Worm (Caenorhabditis elegans) whole organism, L1 larva: ENCODE data around the gene srw-1.
A peak's percentile ranks its signal among the peaks of the same experiment; 100 is the strongest.

Experiments
- C34B4.2 ChIP-seq: sonication (generic microtip); optimal IDR thresholded peaks from 2 replicates; lab custom pipeline; 2017; ENCODE audit warnings: mild to moderate bottlenecking, missing genetic modification characterization, missing compliant biosample characterization
- F16B12.6 ChIP-seq: fragments of 150-350 bp; optimal IDR thresholded peaks from 2 replicates; lab custom pipeline; 2014; ENCODE audit warnings: missing biosample characterization, missing genetic modification characterization
- Y116A8C.19 ChIP-seq: sonication (generic microtip); optimal IDR thresholded peaks from 2 replicates; lab custom pipeline; 2016; ENCODE audit warnings: missing compliant biosample characterization, missing genetic modification characterization, borderline replicate concordance
- aha-1 ChIP-seq: fragments of 150-350 bp; optimal IDR thresholded peaks from 2 replicates; lab custom pipeline; 2014; ENCODE audit warnings: missing biosample characterization, missing genetic modification characterization
- alr-1 ChIP-seq: fragments of 200-800 bp; sonication (Bioruptor generic); optimal IDR thresholded peaks from 2 replicates; lab custom pipeline; 2018; ENCODE audit warnings: borderline replicate concordance, mild to moderate bottlenecking, missing genetic modification characterization, missing compliant biosample characterization
- aly-2 ChIP-seq: fragments of 150-350 bp; optimal IDR thresholded peaks from 2 replicates; lab custom pipeline; 2014; ENCODE audit warnings: missing biosample characterization, missing genetic modification characterization
- ama-1 ChIP-seq: fragments of 150-350 bp; optimal IDR thresholded peaks from 2 replicates; lab custom pipeline; 2014
- blmp-1 ChIP-seq: fragments of 150-350 bp; optimal IDR thresholded peaks from 2 replicates; lab custom pipeline; 2014; ENCODE audit warnings: missing biosample characterization, missing genetic modification characterization
- ceh-63 ChIP-seq: fragments of 200-800 bp; sonication (Bioruptor generic); optimal IDR thresholded peaks from 2 replicates; lab custom pipeline; 2018; ENCODE audit warnings: mild to moderate bottlenecking, missing genetic modification characterization, missing compliant biosample characterization
- ceh-82 ChIP-seq, 3 experiments: fragments of 150-350 bp in 1 of 3; sonication (generic microtip) in 2 of 3; optimal IDR thresholded peaks; 2 replicates each; lab custom pipeline; 2014 to 2017; ENCODE audit warnings: missing biosample characterization in 3 of 3, missing genetic modification characterization in 3 of 3
- dpl-1 ChIP-seq, 3 experiments: fragments of 150-350 bp in 2 of 3; sonication (generic microtip) in 1 of 3; optimal IDR thresholded peaks; 2 replicates each; lab custom pipeline; 2014 to 2017; ENCODE audit warnings: missing biosample characterization in 3 of 3, missing genetic modification characterization in 3 of 3, missing genetic modification reagents in 3 of 3
- dsc-1 ChIP-seq: sonication (generic microtip); optimal IDR thresholded peaks from 2 replicates; lab custom pipeline; 2016; ENCODE audit warnings: mild to moderate bottlenecking, missing genetic modification characterization, missing compliant biosample characterization
- efl-3 ChIP-seq: fragments of 200-800 bp; sonication (Bioruptor generic); optimal IDR thresholded peaks from 2 replicates; lab custom pipeline; 2018; ENCODE audit warnings: mild to moderate bottlenecking, missing genetic modification characterization, missing compliant biosample characterization
- egl-13 ChIP-seq: sonication (generic microtip); optimal IDR thresholded peaks from 2 replicates; lab custom pipeline; 2016; ENCODE audit warnings: missing genotype, missing genetic modification reagents, missing genetic modification characterization, missing compliant biosample characterization
- elt-3 ChIP-seq, 6 experiments: fragments of 150-350 bp in 1 of 6; sonication (generic microtip); optimal IDR thresholded peaks; 2 replicates each; lab custom pipeline; 2017 to 2018; ENCODE audit warnings: missing biosample characterization in 6 of 6, missing genetic modification characterization in 6 of 6, inconsistent platforms in 1 of 6
- fkh-4 ChIP-seq: sonication (generic microtip); optimal IDR thresholded peaks from 2 replicates; lab custom pipeline; 2016; ENCODE audit warnings: missing compliant biosample characterization, missing genetic modification characterization, borderline replicate concordance
- fos-1 ChIP-seq: fragments of 150-350 bp; optimal IDR thresholded peaks from 2 replicates; lab custom pipeline; 2014; ENCODE audit warnings: missing biosample characterization, missing genetic modification characterization
- grh-1 ChIP-seq: fragments of 200-800 bp; sonication (Bioruptor generic); IDR thresholded peaks from 2 replicates; pipeline ENCODE4 v1.3.6; 2022; ENCODE audit warnings: missing genetic modification reagents, missing genetic modification characterization, missing compliant biosample characterization
- hlh-17 ChIP-seq: fragments of 200-800 bp; sonication (Bioruptor generic); optimal IDR thresholded peaks from 2 replicates; lab custom pipeline; 2018; ENCODE audit warnings: missing genetic modification characterization, mild to moderate bottlenecking, missing compliant biosample characterization, moderate library complexity, borderline replicate concordance
- hlh-4 ChIP-seq: sonication (generic microtip); optimal IDR thresholded peaks from 2 replicates; lab custom pipeline; 2016; ENCODE audit warnings: mild to moderate bottlenecking, missing genetic modification characterization, missing compliant biosample characterization
- irx-1 ChIP-seq: sonication (generic microtip); optimal IDR thresholded peaks from 2 replicates; lab custom pipeline; 2016; ENCODE audit warnings: missing genetic modification characterization, missing compliant biosample characterization
- isw-1 ChIP-seq: fragments of 200-800 bp; sonication (Bioruptor generic); IDR thresholded peaks from 2 replicates; pipeline ENCODE4 v1.3.6; 2022; ENCODE audit warnings: missing genetic modification characterization, missing compliant biosample characterization
- jun-1 ChIP-seq: fragments of 150-350 bp; optimal IDR thresholded peaks from 2 replicates; lab custom pipeline; 2014; ENCODE audit warnings: missing biosample characterization, missing genetic modification reagents, missing genetic modification characterization
- lin-13 ChIP-seq: fragments of 150-350 bp; optimal IDR thresholded peaks from 2 replicates; lab custom pipeline; 2014; ENCODE audit warnings: missing biosample characterization, missing genetic modification reagents, missing genetic modification characterization
- lin-14 ChIP-seq: fragments of 200-800 bp; sonication (Bioruptor generic); optimal IDR thresholded peaks from 2 replicates; lab custom pipeline; 2018; ENCODE audit warnings: mild to moderate bottlenecking, missing genetic modification characterization, moderate library complexity, missing compliant biosample characterization
- lin-15B ChIP-seq: fragments of 150-350 bp; sonication (generic microtip); optimal IDR thresholded peaks from 3 replicates; lab custom pipeline; 2014; ENCODE audit warnings: missing biosample characterization, missing genetic modification characterization
- lin-35 ChIP-seq, 2 experiments: fragments of 150-350 bp; optimal IDR thresholded peaks; 2 replicates each; lab custom pipeline; 2014; ENCODE audit warnings: missing biosample characterization in 2 of 2, missing genetic modification characterization in 2 of 2, missing genetic modification reagents in 2 of 2
- lir-3 ChIP-seq: sonication (generic microtip); optimal IDR thresholded peaks from 2 replicates; lab custom pipeline; 2016; ENCODE audit warnings: mild to moderate bottlenecking, missing genetic modification characterization, moderate library complexity, missing compliant biosample characterization; ENCODE audit not compliant: poor library complexity
- lsy-2 ChIP-seq, 2 experiments: fragments of 150-350 bp; optimal IDR thresholded peaks; 2 replicates each; lab custom pipeline; 2014; ENCODE audit warnings: missing biosample characterization in 2 of 2, missing genetic modification characterization in 2 of 2
- mdl-1 ChIP-seq, 2 experiments: fragments of 150-350 bp; optimal IDR thresholded peaks; 2 replicates each; lab custom pipeline; 2014 to 2017; ENCODE audit warnings: missing biosample characterization in 2 of 2, missing genetic modification characterization in 2 of 2, inconsistent platforms in 1 of 2
- nhr-11 ChIP-seq: fragments of 150-350 bp; optimal IDR thresholded peaks from 2 replicates; lab custom pipeline; 2014; ENCODE audit warnings: missing biosample characterization, missing genetic modification characterization
- nhr-12 ChIP-seq: sonication (generic microtip); optimal IDR thresholded peaks from 2 replicates; lab custom pipeline; 2017; ENCODE audit warnings: missing biosample characterization, missing genetic modification characterization
- nhr-28 ChIP-seq: fragments of 150-350 bp; optimal IDR thresholded peaks from 2 replicates; lab custom pipeline; 2014; ENCODE audit warnings: missing biosample characterization, missing genetic modification characterization
- nhr-71 ChIP-seq: sonication (generic microtip); optimal IDR thresholded peaks from 2 replicates; lab custom pipeline; 2016; ENCODE audit warnings: mild to moderate bottlenecking, missing genetic modification characterization, moderate library complexity, missing compliant biosample characterization
- nhr-76 ChIP-seq: sonication (generic microtip); optimal IDR thresholded peaks from 2 replicates; lab custom pipeline; 2017; ENCODE audit warnings: missing biosample characterization, missing genetic modification characterization
- nhr-77 ChIP-seq: fragments of 150-350 bp; optimal IDR thresholded peaks from 2 replicates; lab custom pipeline; 2014; ENCODE audit warnings: missing biosample characterization, missing genetic modification characterization
- pag-3 ChIP-seq: sonication (generic microtip); optimal IDR thresholded peaks from 2 replicates; lab custom pipeline; 2017; ENCODE audit warnings: missing genetic modification characterization, mild to moderate bottlenecking, missing compliant biosample characterization, antibody characterized with exemption, borderline replicate concordance; ENCODE audit not compliant: insufficient read depth
- pqm-1 ChIP-seq: sonication (generic microtip); optimal IDR thresholded peaks from 3 replicates; lab custom pipeline; 2017; ENCODE audit warnings: missing biosample characterization, missing genetic modification characterization
- rnt-1 ChIP-seq: sonication (generic microtip); optimal IDR thresholded peaks from 2 replicates; lab custom pipeline; 2016; ENCODE audit warnings: mild to moderate bottlenecking, missing genetic modification characterization, moderate library complexity, missing compliant biosample characterization
- skn-1 ChIP-seq: fragments of 150-350 bp; optimal IDR thresholded peaks from 2 replicates; lab custom pipeline; 2014; ENCODE audit warnings: missing biosample characterization, missing genetic modification characterization
- snu-23 ChIP-seq: sonication (generic microtip); optimal IDR thresholded peaks from 2 replicates; lab custom pipeline; 2016; ENCODE audit warnings: missing genetic modification characterization, missing compliant biosample characterization
- sptf-1 ChIP-seq: fragments of 150-350 bp; optimal IDR thresholded peaks from 2 replicates; lab custom pipeline; 2014; ENCODE audit warnings: missing biosample characterization, missing genetic modification characterization
- swsn-7 ChIP-seq: sonication (generic microtip); optimal IDR thresholded peaks from 2 replicates; lab custom pipeline; 2016; ENCODE audit warnings: missing genetic modification characterization, missing compliant biosample characterization
- tbx-2 ChIP-seq: sonication (generic microtip); optimal IDR thresholded peaks from 2 replicates; lab custom pipeline; 2016; ENCODE audit warnings: missing genetic modification characterization, missing compliant biosample characterization
- tlp-1 ChIP-seq: fragments of 150-350 bp; optimal IDR thresholded peaks from 2 replicates; lab custom pipeline; 2014; ENCODE audit warnings: missing biosample characterization, missing genetic modification characterization
- unc-130 ChIP-seq: fragments of 150-350 bp; optimal IDR thresholded peaks from 2 replicates; lab custom pipeline; 2017; ENCODE audit warnings: missing biosample characterization, missing genetic modification characterization, inconsistent platforms
- unc-62 ChIP-seq: fragments of 150-350 bp; optimal IDR thresholded peaks from 2 replicates; lab custom pipeline; 2014; ENCODE audit warnings: missing biosample characterization, missing genetic modification reagents, missing genetic modification characterization
- unc-86 ChIP-seq: sonication (generic microtip); optimal IDR thresholded peaks from 2 replicates; lab custom pipeline; 2016; ENCODE audit warnings: missing genetic modification characterization, missing compliant biosample characterization
- unc-98 ChIP-seq: fragments of 200-800 bp; sonication (Bioruptor generic); IDR thresholded peaks from 2 replicates; pipeline ENCODE4 v1.3.6; 2022; ENCODE audit warnings: missing genetic modification characterization, missing compliant biosample characterization
- xbp-1 ChIP-seq: sonication (generic microtip); optimal IDR thresholded peaks from 2 replicates; lab custom pipeline; 2016; ENCODE audit warnings: missing genetic modification characterization, missing compliant biosample characterization
- zip-4 ChIP-seq: fragments of 200-800 bp; sonication (Bioruptor generic); optimal IDR thresholded peaks from 2 replicates; lab custom pipeline; 2018; ENCODE audit warnings: mild to moderate bottlenecking, missing genetic modification characterization, moderate library complexity, missing compliant biosample characterization
- ztf-11 ChIP-seq, 2 experiments: sonication (generic microtip); optimal IDR thresholded peaks; 2 replicates each; lab custom pipeline; 2016 to 2017; ENCODE audit warnings: missing genetic modification characterization in 2 of 2, missing biosample characterization in 1 of 2, missing compliant biosample characterization in 1 of 2
- ztf-4 ChIP-seq: fragments of 150-350 bp; optimal IDR thresholded peaks from 2 replicates; lab custom pipeline; 2014; ENCODE audit warnings: missing biosample characterization, missing genetic modification characterization

srw-1 gene

ce11 chrV:15189567-15189966, 8.5 kb upstream of the srw-1 start, which contains the start of gene cyn-3:
Gene cyn-3 (plus strand): TSS chrV:15189927.
- no peak for TF ChIP-seq ceh-63 (GFP tag; lab: Kevin White, UChicago)
- TF ChIP-seq unc-62 (GFP tag; lab: Kevin White, UChicago), result no peak
- TF ChIP-seq snu-23 (GFP tag; lab: Kevin White, UChicago), result peak; percentile 96
- TF ChIP-seq nhr-71, result peak; percentile 95
- TF ChIP-seq alr-1 (tag; lab: Kevin White, UChicago), result no peak
- TF ChIP-seq ztf-11 (tag; optimal IDR thresholded peaks at IDR 0.05; lab: Kevin White, UChicago), result peak in 1 of 2 experiments; percentile 17
- TF ChIP-seq lin-14, result peak; percentile 92
- TF ChIP-seq hlh-17 (GFP tag; lab: Kevin White, UChicago), result no peak
- peak; percentile 8; the same call in 1 of the 2 replicates for TF ChIP-seq unc-98 (GFP tag; lab: Robert Waterston, UW)
- peak; percentile 31 for TF ChIP-seq fkh-4 (tag; lab: Kevin White, UChicago)
- peak; percentile 88 for TF ChIP-seq jun-1 (tag; lab: Kevin White, UChicago)
- peak; percentile 92 for TF ChIP-seq xbp-1 (tag; lab: Kevin White, UChicago)
- peak; percentile 50 for TF ChIP-seq nhr-11
- no peak for TF ChIP-seq pag-3 (tag; lab: Kevin White, UChicago)
- TF ChIP-seq unc-86 (tag; lab: Kevin White, UChicago), result peak; percentile 90
- TF ChIP-seq skn-1 (tag; lab: Kevin White, UChicago), result peak; percentile 90
- TF ChIP-seq dpl-1 (GFP tag; optimal IDR thresholded peaks at IDR 0.05; lab: Kevin White, UChicago), result peak; percentile 99
- peak; percentile 91 to 95 for TF ChIP-seq lsy-2 (tag; optimal IDR thresholded peaks at IDR 0.05; lab: Kevin White, UChicago)
- TF ChIP-seq aha-1, result peak; percentile 56
- peak; percentile 88 for TF ChIP-seq dsc-1 (tag; lab: Kevin White, UChicago)
- TF ChIP-seq hlh-4, result no peak
- TF ChIP-seq egl-13 (tag; lab: Kevin White, UChicago), result peak; percentile 79
- no peak for TF ChIP-seq C34B4.2
- TF ChIP-seq blmp-1, result peak; percentile 91
- peak; percentile 64 for TF ChIP-seq lir-3 (tag; lab: Kevin White, UChicago)
- TF ChIP-seq tbx-2 (tag; lab: Kevin White, UChicago), result peak; percentile 94
- no peak for TF ChIP-seq nhr-76 (tag; lab: Kevin White, UChicago)
- peak; percentile 52 for TF ChIP-seq zip-4
- TF ChIP-seq irx-1, result peak; percentile 83
- TF ChIP-seq unc-130 (tag; lab: Kevin White, UChicago), result peak; percentile 83
- TF ChIP-seq aly-2 (tag; lab: Kevin White, UChicago), result peak; percentile 83
- TF ChIP-seq Y116A8C.19 (tag; lab: Kevin White, UChicago), result no peak
- TF ChIP-seq tlp-1 (tag; lab: Kevin White, UChicago), result no peak
- no peak for TF ChIP-seq efl-3 (GFP tag; lab: Kevin White, UChicago)
- peak; percentile 90 for TF ChIP-seq swsn-7 (tag; lab: Kevin White, UChicago)
- TF ChIP-seq lin-15B (tag; lab: Kevin White, UChicago), result peak; percentile 96
- peak; percentile 89 for TF ChIP-seq lin-13
- peak in 1 of 2 experiments; percentile 85 for TF ChIP-seq mdl-1 (tag; optimal IDR thresholded peaks at IDR 0.05; lab: Kevin White, UChicago)
- TF ChIP-seq pqm-1 (tag; lab: Kevin White, UChicago), result no peak
- peak in 3 of 6 experiments; percentile 29 to 89 (median 83) for TF ChIP-seq elt-3 (tag; optimal IDR thresholded peaks at IDR 0.05; lab: Kevin White, UChicago)
- peak; percentile 74 for TF ChIP-seq F16B12.6 (tag; lab: Kevin White, UChicago)
- peak; percentile 92 for TF ChIP-seq rnt-1
- peak; percentile 91 for TF ChIP-seq isw-1 (GFP tag; lab: Robert Waterston, UW)
- peak; percentile 79 for TF ChIP-seq ztf-4
- TF ChIP-seq sptf-1, result no peak
- peak; percentile 80 to 95 (median 81) for TF ChIP-seq ceh-82 (tag; optimal IDR thresholded peaks at IDR 0.05; lab: Kevin White, UChicago)
- peak; percentile 100 for TF ChIP-seq lin-35 (GFP tag; optimal IDR thresholded peaks at IDR 0.05; lab: Kevin White, UChicago)
- TF ChIP-seq nhr-77 (tag; lab: Kevin White, UChicago), result peak; percentile 74
- peak; percentile 66 for TF ChIP-seq ama-1 (lab: Kevin White, UChicago)
- TF ChIP-seq nhr-28 (tag; lab: Kevin White, UChicago), result no peak
- TF ChIP-seq fos-1 (tag; lab: Kevin White, UChicago), result peak; percentile 90
- TF ChIP-seq grh-1, result peak; percentile 87
- TF ChIP-seq nhr-12 (tag; lab: Kevin White, UChicago), result no peak
